Worm (Caenorhabditis elegans) whole organism, L4 larva: ENCODE measurements around the gene K02F3.12.

Experiments
- dpl-1 ChIP-seq: fragments of 150-350 bp; optimal IDR thresholded peaks from 2 replicates; lab custom pipeline; 2014; ENCODE audit warnings: missing biosample characterization, missing genetic modification reagents, missing genetic modification characterization
- egl-27 ChIP-seq: sonication (generic microtip); optimal IDR thresholded peaks from 3 replicates; lab custom pipeline; 2017; ENCODE audit warnings: missing biosample characterization, missing genetic modification reagents, missing genetic modification characterization
- lin-13 ChIP-seq: fragments of 150-350 bp; optimal IDR thresholded peaks from 2 replicates; lab custom pipeline; 2014; ENCODE audit warnings: missing biosample characterization, missing genetic modification reagents, missing genetic modification characterization
- unc-62 ChIP-seq, 3 experiments: fragments of 150-350 bp in 1 of 3; sonication (generic microtip); optimal IDR thresholded peaks in 2 of 3; peaks in 1 of 3; 1 replicate in 1 of 3; 2 replicates in 2 of 3; lab custom pipeline; 2014 to 2017; ENCODE audit warnings: missing biosample characterization in 3 of 3, missing genetic modification characterization in 3 of 3, missing genetic modification reagents in 3 of 3, missing genotype in 1 of 3
- zag-1 ChIP-seq: fragments of 150-350 bp; optimal IDR thresholded peaks from 2 replicates; lab custom pipeline; 2014; ENCODE audit warnings: missing biosample characterization, missing genetic modification characterization

DNA sequence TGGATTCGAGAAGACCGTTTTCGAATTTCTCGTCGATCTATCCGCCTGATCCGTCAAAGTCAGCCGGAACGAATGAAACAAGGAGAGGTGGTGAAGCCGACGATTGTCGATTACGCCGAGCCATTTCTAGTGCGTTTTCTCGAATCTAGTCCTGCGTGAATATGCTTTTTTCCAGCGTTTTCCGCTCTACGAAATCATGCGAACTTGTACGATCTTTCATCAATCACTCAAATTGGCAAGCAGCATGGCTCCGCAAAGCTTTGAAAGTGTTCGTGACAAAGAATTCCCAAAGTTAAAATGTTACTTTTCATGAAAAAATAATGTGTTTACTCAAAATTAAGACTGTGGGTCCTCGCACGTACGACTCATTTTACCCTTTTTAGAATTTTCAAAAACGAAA is 40.5 kb downstream of the K02F3.12 start:
- no peak for TF ChIP-seq zag-1 (tag; lab: Kevin White, UChicago)
- TF ChIP-seq unc-62 (GFP tag; optimal IDR thresholded peaks at IDR 0.05 in 1 of 2; lab: Kevin White, UChicago), result peak in 1 of 2 experiments; percentile 98
- no peak for TF ChIP-seq unc-62 (tag; optimal IDR thresholded peaks at IDR 0.05; lab: Kevin White, UChicago)
- no peak for TF ChIP-seq dpl-1 (GFP tag; lab: Kevin White, UChicago)
- no peak for TF ChIP-seq lin-13 (GFP tag; lab: Kevin White, UChicago)
- TF ChIP-seq egl-27 (tag; lab: Kevin White, UChicago), result no peak
